Worm (Caenorhabditis elegans): Measurements from ENCODE around the gene T26E4.3.

DNA sequence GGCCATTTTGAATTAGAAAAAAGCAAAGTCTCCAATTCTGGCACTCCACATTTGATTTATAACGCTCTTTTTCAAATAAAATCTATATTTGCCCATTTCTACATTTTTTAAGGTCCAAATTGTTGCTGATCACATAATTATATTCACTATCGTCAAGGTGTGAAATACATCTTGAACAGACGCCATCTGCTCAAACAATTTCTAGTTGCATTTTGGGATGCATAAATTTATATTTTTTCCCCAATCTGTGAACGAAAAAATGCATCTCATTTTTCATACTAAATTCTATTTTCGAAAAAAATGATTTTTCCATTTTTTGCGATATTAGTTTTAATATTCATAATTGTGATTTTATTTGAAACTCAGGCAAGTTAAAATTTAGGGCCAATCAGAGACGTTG, 10.7 kb downstream of the T26E4.3 start, which contains the start of gene T26E4.7:
- TF ChIP-seq ceh-43 (GFP tag; optimal IDR thresholded peaks at IDR 0.05) (no peak), blmp-1 (tag; optimal IDR thresholded peaks at IDR 0.05) (no peak), elt-1 (tag; optimal IDR thresholded peaks at IDR 0.05; ENCODE audit: borderline replicate concordance, insufficient read depth) (no peak), nhr-28 (tag; optimal IDR thresholded peaks at IDR 0.05) (no peak), ces-1 (GFP tag; optimal IDR thresholded peaks at IDR 0.05) (no peak)
